Worm (Caenorhabditis elegans): ENCODE measurements around the gene T19C9.8.

ce11 chrV:17238799-17239198, at the start of gene T19C9.8:
- TF ChIP-seq ttx-3 (tag; optimal IDR thresholded peaks at IDR 0.05) (no peak), unc-42 (tag; optimal IDR thresholded peaks at IDR 0.05) (no peak), fkh-10 (GFP tag; optimal IDR thresholded peaks at IDR 0.05) (no peak), nfya-1 (tag; optimal IDR thresholded peaks at IDR 0.05) (no peak), hlh-15 (tag; optimal IDR thresholded peaks at IDR 0.05) (no peak), pqm-1 (tag; optimal IDR thresholded peaks at IDR 0.05) (no peak), ama-1 (optimal IDR thresholded peaks at IDR 0.05) (no peak), unc-55 (GFP tag; optimal IDR thresholded peaks at IDR 0.05) (no peak), pax-1 (tag; optimal IDR thresholded peaks at IDR 0.05) (no peak), pag-3 (tag; optimal IDR thresholded peaks at IDR 0.05; ENCODE audit: borderline replicate concordance) (no peak), dmd-4 (tag; optimal IDR thresholded peaks at IDR 0.05; ENCODE audit: borderline replicate concordance) (no peak), madf-2 (tag; optimal IDR thresholded peaks at IDR 0.05) (no peak), ceh-18 (tag; optimal IDR thresholded peaks at IDR 0.05) (no peak)

Data from whole organism, late embryonic.